Worm (Caenorhabditis elegans) whole organism, L1 larva: Measurements from ENCODE around the gene nhr-61.
A peak's percentile ranks its signal among the peaks of the same experiment; 100 is the strongest.

Experiments used
- C04F5.9 ChIP-seq: sonication (generic microtip); optimal IDR thresholded peaks from 2 replicates; lab custom pipeline; 2016; ENCODE audit warnings: missing genetic modification characterization, missing compliant biosample characterization
- C16A3.4 ChIP-seq: fragments of 150-350 bp; optimal IDR thresholded peaks from 2 replicates; lab custom pipeline; 2014; ENCODE audit warnings: missing biosample characterization, missing genetic modification characterization
- C34B4.2 ChIP-seq: sonication (generic microtip); optimal IDR thresholded peaks from 2 replicates; lab custom pipeline; 2017; ENCODE audit warnings: mild to moderate bottlenecking, missing genetic modification characterization, missing compliant biosample characterization
- Y116A8C.19 ChIP-seq: sonication (generic microtip); optimal IDR thresholded peaks from 2 replicates; lab custom pipeline; 2016; ENCODE audit warnings: missing compliant biosample characterization, missing genetic modification characterization, borderline replicate concordance
- blmp-1 ChIP-seq: fragments of 150-350 bp; optimal IDR thresholded peaks from 2 replicates; lab custom pipeline; 2014; ENCODE audit warnings: missing biosample characterization, missing genetic modification characterization
- ceh-8 ChIP-seq: fragments of 200-800 bp; sonication (Bioruptor generic); optimal IDR thresholded peaks from 2 replicates; lab custom pipeline; 2018; ENCODE audit warnings: mild to moderate bottlenecking, missing genetic modification characterization, moderate library complexity, missing compliant biosample characterization
- ceh-82 ChIP-seq, 3 experiments: fragments of 150-350 bp in 1 of 3; sonication (generic microtip) in 2 of 3; optimal IDR thresholded peaks; 2 replicates each; lab custom pipeline; 2014 to 2017; ENCODE audit warnings: missing biosample characterization in 3 of 3, missing genetic modification characterization in 3 of 3
- ceh-88 ChIP-seq: fragments of 200-800 bp; sonication (Bioruptor generic); IDR thresholded peaks from 2 replicates; pipeline ENCODE4 v1.3.6; 2022; ENCODE audit warnings: missing genetic modification characterization, missing compliant biosample characterization
- ceh-90 ChIP-seq: sonication (generic microtip); optimal IDR thresholded peaks from 2 replicates; lab custom pipeline; 2016; ENCODE audit warnings: missing genetic modification characterization, missing compliant biosample characterization
- dpl-1 ChIP-seq, 3 experiments: fragments of 150-350 bp in 2 of 3; sonication (generic microtip) in 1 of 3; optimal IDR thresholded peaks; 2 replicates each; lab custom pipeline; 2014 to 2017; ENCODE audit warnings: missing biosample characterization in 3 of 3, missing genetic modification characterization in 3 of 3, missing genetic modification reagents in 3 of 3
- dsc-1 ChIP-seq: sonication (generic microtip); optimal IDR thresholded peaks from 2 replicates; lab custom pipeline; 2016; ENCODE audit warnings: mild to moderate bottlenecking, missing genetic modification characterization, missing compliant biosample characterization
- egl-13 ChIP-seq: sonication (generic microtip); optimal IDR thresholded peaks from 2 replicates; lab custom pipeline; 2016; ENCODE audit warnings: missing genotype, missing genetic modification reagents, missing genetic modification characterization, missing compliant biosample characterization
- elt-2 ChIP-seq: sonication (generic microtip); optimal IDR thresholded peaks from 2 replicates; lab custom pipeline; 2016; ENCODE audit warnings: missing genetic modification characterization, mild to moderate bottlenecking, inconsistent platforms, missing compliant biosample characterization, missing genetic modification reagents
- elt-3 ChIP-seq, 6 experiments: fragments of 150-350 bp in 1 of 6; sonication (generic microtip); optimal IDR thresholded peaks; 2 replicates each; lab custom pipeline; 2017 to 2018; ENCODE audit warnings: missing biosample characterization in 6 of 6, missing genetic modification characterization in 6 of 6, inconsistent platforms in 1 of 6
- fkh-4 ChIP-seq: sonication (generic microtip); optimal IDR thresholded peaks from 2 replicates; lab custom pipeline; 2016; ENCODE audit warnings: missing compliant biosample characterization, missing genetic modification characterization, borderline replicate concordance
- fkh-8 ChIP-seq: sonication (generic microtip); optimal IDR thresholded peaks from 2 replicates; lab custom pipeline; 2016; ENCODE audit warnings: mild to moderate bottlenecking, missing genetic modification characterization, missing compliant biosample characterization
- hlh-17 ChIP-seq: fragments of 200-800 bp; sonication (Bioruptor generic); optimal IDR thresholded peaks from 2 replicates; lab custom pipeline; 2018; ENCODE audit warnings: missing genetic modification characterization, mild to moderate bottlenecking, missing compliant biosample characterization, moderate library complexity, borderline replicate concordance
- hlh-4 ChIP-seq: sonication (generic microtip); optimal IDR thresholded peaks from 2 replicates; lab custom pipeline; 2016; ENCODE audit warnings: mild to moderate bottlenecking, missing genetic modification characterization, missing compliant biosample characterization
- irx-1 ChIP-seq: sonication (generic microtip); optimal IDR thresholded peaks from 2 replicates; lab custom pipeline; 2016; ENCODE audit warnings: missing genetic modification characterization, missing compliant biosample characterization
- isw-1 ChIP-seq: fragments of 200-800 bp; sonication (Bioruptor generic); IDR thresholded peaks from 2 replicates; pipeline ENCODE4 v1.3.6; 2022; ENCODE audit warnings: missing genetic modification characterization, missing compliant biosample characterization
- jun-1 ChIP-seq: fragments of 150-350 bp; optimal IDR thresholded peaks from 2 replicates; lab custom pipeline; 2014; ENCODE audit warnings: missing biosample characterization, missing genetic modification reagents, missing genetic modification characterization
- lin-35 ChIP-seq, 2 experiments: fragments of 150-350 bp; optimal IDR thresholded peaks; 2 replicates each; lab custom pipeline; 2014; ENCODE audit warnings: missing biosample characterization in 2 of 2, missing genetic modification characterization in 2 of 2, missing genetic modification reagents in 2 of 2
- lin-39 ChIP-seq: fragments of 150-350 bp; optimal IDR thresholded peaks from 2 replicates; lab custom pipeline; 2014; ENCODE audit warnings: missing biosample characterization, missing genetic modification reagents, missing genetic modification characterization
- lir-3 ChIP-seq: sonication (generic microtip); optimal IDR thresholded peaks from 2 replicates; lab custom pipeline; 2016; ENCODE audit warnings: mild to moderate bottlenecking, missing genetic modification characterization, moderate library complexity, missing compliant biosample characterization; ENCODE audit not compliant: poor library complexity
- lsy-2 ChIP-seq, 2 experiments: fragments of 150-350 bp; optimal IDR thresholded peaks; 2 replicates each; lab custom pipeline; 2014; ENCODE audit warnings: missing biosample characterization in 2 of 2, missing genetic modification characterization in 2 of 2
- mab-9 ChIP-seq: fragments of 200-800 bp; sonication (Bioruptor generic); IDR thresholded peaks from 2 replicates; pipeline ENCODE4 v1.3.6; 2022; ENCODE audit warnings: missing genetic modification reagents, missing genetic modification characterization, missing compliant biosample characterization
- nhr-11 ChIP-seq: fragments of 150-350 bp; optimal IDR thresholded peaks from 2 replicates; lab custom pipeline; 2014; ENCODE audit warnings: missing biosample characterization, missing genetic modification characterization
- nhr-12 ChIP-seq: sonication (generic microtip); optimal IDR thresholded peaks from 2 replicates; lab custom pipeline; 2017; ENCODE audit warnings: missing biosample characterization, missing genetic modification characterization
- nhr-19 ChIP-seq: fragments of 200-800 bp; sonication (Bioruptor generic); conservative IDR thresholded peaks from 2 replicates; pipeline ENCODE4 v1.3.6; 2022; ENCODE audit warnings: missing genetic modification characterization, missing compliant biosample characterization
- nhr-20 ChIP-seq: sonication (generic microtip); optimal IDR thresholded peaks from 2 replicates; lab custom pipeline; 2016; ENCODE audit warnings: mild to moderate bottlenecking, missing genetic modification characterization, missing compliant biosample characterization
- nhr-237 ChIP-seq: fragments of 150-350 bp; optimal IDR thresholded peaks from 2 replicates; lab custom pipeline; 2014; ENCODE audit warnings: missing biosample characterization, missing genetic modification characterization
- nhr-47 ChIP-seq: sonication (generic microtip); optimal IDR thresholded peaks from 2 replicates; lab custom pipeline; 2016; ENCODE audit warnings: mild to moderate bottlenecking, missing genetic modification characterization, moderate library complexity, missing compliant biosample characterization
- nhr-71 ChIP-seq: sonication (generic microtip); optimal IDR thresholded peaks from 2 replicates; lab custom pipeline; 2016; ENCODE audit warnings: mild to moderate bottlenecking, missing genetic modification characterization, moderate library complexity, missing compliant biosample characterization
- nhr-76 ChIP-seq: sonication (generic microtip); optimal IDR thresholded peaks from 2 replicates; lab custom pipeline; 2017; ENCODE audit warnings: missing biosample characterization, missing genetic modification characterization
- nhr-77 ChIP-seq: fragments of 150-350 bp; optimal IDR thresholded peaks from 2 replicates; lab custom pipeline; 2014; ENCODE audit warnings: missing biosample characterization, missing genetic modification characterization
- nhr-85 ChIP-seq: sonication (generic microtip); peaks from one replicate; lab custom pipeline; 2016; ENCODE audit warnings: missing genetic modification characterization, inconsistent platforms, missing compliant biosample characterization
- nhr-90 ChIP-seq: sonication (generic microtip); optimal IDR thresholded peaks from 2 replicates; lab custom pipeline; 2016; ENCODE audit warnings: mild to moderate bottlenecking, missing genetic modification characterization, missing compliant biosample characterization; ENCODE audit not compliant: poor library complexity
- pag-3 ChIP-seq: sonication (generic microtip); optimal IDR thresholded peaks from 2 replicates; lab custom pipeline; 2017; ENCODE audit warnings: missing genetic modification characterization, mild to moderate bottlenecking, missing compliant biosample characterization, antibody characterized with exemption, borderline replicate concordance; ENCODE audit not compliant: insufficient read depth
- pqm-1 ChIP-seq: sonication (generic microtip); optimal IDR thresholded peaks from 3 replicates; lab custom pipeline; 2017; ENCODE audit warnings: missing biosample characterization, missing genetic modification characterization
- skn-1 ChIP-seq: fragments of 150-350 bp; optimal IDR thresholded peaks from 2 replicates; lab custom pipeline; 2014; ENCODE audit warnings: missing biosample characterization, missing genetic modification characterization
- snpc-4 ChIP-seq: fragments of 150-350 bp; optimal IDR thresholded peaks from 2 replicates; lab custom pipeline; 2014; ENCODE audit warnings: missing biosample characterization, missing genetic modification characterization
- sox-4 ChIP-seq: sonication (generic microtip); optimal IDR thresholded peaks from 2 replicates; lab custom pipeline; 2016; ENCODE audit warnings: missing genetic modification characterization, missing compliant biosample characterization
- swsn-7 ChIP-seq: sonication (generic microtip); optimal IDR thresholded peaks from 2 replicates; lab custom pipeline; 2016; ENCODE audit warnings: missing genetic modification characterization, missing compliant biosample characterization
- unc-130 ChIP-seq: fragments of 150-350 bp; optimal IDR thresholded peaks from 2 replicates; lab custom pipeline; 2017; ENCODE audit warnings: missing biosample characterization, missing genetic modification characterization, inconsistent platforms
- unc-30 ChIP-seq: sonication (generic microtip); optimal IDR thresholded peaks from 2 replicates; lab custom pipeline; 2017; ENCODE audit warnings: missing biosample characterization, missing genetic modification characterization
- unc-62 ChIP-seq: fragments of 150-350 bp; optimal IDR thresholded peaks from 2 replicates; lab custom pipeline; 2014; ENCODE audit warnings: missing biosample characterization, missing genetic modification reagents, missing genetic modification characterization
- unc-86 ChIP-seq: sonication (generic microtip); optimal IDR thresholded peaks from 2 replicates; lab custom pipeline; 2016; ENCODE audit warnings: missing genetic modification characterization, missing compliant biosample characterization
- unc-98 ChIP-seq: fragments of 200-800 bp; sonication (Bioruptor generic); IDR thresholded peaks from 2 replicates; pipeline ENCODE4 v1.3.6; 2022; ENCODE audit warnings: missing genetic modification characterization, missing compliant biosample characterization
- xbp-1 ChIP-seq: sonication (generic microtip); optimal IDR thresholded peaks from 2 replicates; lab custom pipeline; 2016; ENCODE audit warnings: missing genetic modification characterization, missing compliant biosample characterization
- zag-1 ChIP-seq: fragments of 150-350 bp; optimal IDR thresholded peaks from 2 replicates; lab custom pipeline; 2014; ENCODE audit warnings: missing biosample characterization, missing genetic modification characterization
- zip-4 ChIP-seq: fragments of 200-800 bp; sonication (Bioruptor generic); optimal IDR thresholded peaks from 2 replicates; lab custom pipeline; 2018; ENCODE audit warnings: mild to moderate bottlenecking, missing genetic modification characterization, moderate library complexity, missing compliant biosample characterization
- ztf-11 ChIP-seq, 2 experiments: sonication (generic microtip); optimal IDR thresholded peaks; 2 replicates each; lab custom pipeline; 2016 to 2017; ENCODE audit warnings: missing genetic modification characterization in 2 of 2, missing biosample characterization in 1 of 2, missing compliant biosample characterization in 1 of 2

Gene nhr-61

DNA sequence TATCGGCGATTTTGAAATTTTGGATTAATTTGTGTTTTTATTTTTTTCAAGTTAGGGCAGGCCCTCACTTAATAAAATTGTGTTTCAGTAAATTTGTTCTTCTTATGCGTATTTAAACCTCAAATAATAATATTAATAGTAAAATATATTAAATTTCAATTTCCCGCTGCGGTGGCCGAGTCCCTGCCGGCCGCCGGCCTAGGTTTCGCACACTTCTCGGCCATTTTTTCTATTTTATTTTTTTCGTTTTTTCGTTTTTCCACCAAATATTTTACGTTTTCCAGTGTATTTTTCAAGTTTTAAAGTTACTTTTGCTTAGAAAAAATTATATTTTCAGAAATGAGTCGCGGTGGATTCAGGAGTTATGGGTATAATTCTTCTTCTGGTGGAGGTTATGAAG lies 38.6 kb upstream of the nhr-61 start, which contains the start of gene rbm-28:
rbm-28 (plus strand) TSS at position 338 of the 400 bp plus-strand sequence.
- TF ChIP-seq mab-9 (no peak), nhr-77 (tag; lab: Kevin White, UChicago) (no peak), nhr-47 (tag; lab: Kevin White, UChicago) (peak; percentile 52), nhr-85 (tag; lab: Kevin White, UChicago) (peak; percentile 74), jun-1 (tag; lab: Kevin White, UChicago) (no peak), unc-98 (GFP tag; lab: Robert Waterston, UW) (0 out of 2 replicates have a peak, but pooled peaks have one; percentile 15), skn-1 (tag; lab: Kevin White, UChicago) (peak; percentile 41), C16A3.4 (no peak), ztf-11 (tag; optimal IDR thresholded peaks at IDR 0.05; lab: Kevin White, UChicago) (peak in 1 of 2 experiments; percentile 42), ceh-88 (no peak), fkh-4 (peak; percentile 21), Y116A8C.19 (tag; lab: Kevin White, UChicago) (no peak), snpc-4 (peak; percentile 37), zag-1 (no peak), dpl-1 (GFP tag; optimal IDR thresholded peaks at IDR 0.05; lab: Kevin White, UChicago) (peak; percentile 76 to 88 (median 77)), unc-86 (tag; lab: Kevin White, UChicago) (no peak), unc-130 (tag; lab: Kevin White, UChicago) (no peak), C04F5.9 (tag; lab: Kevin White, UChicago) (no peak), hlh-4 (tag; lab: Kevin White, UChicago) (no peak), fkh-8 (tag; lab: Kevin White, UChicago) (peak; percentile 36), nhr-90 (tag; lab: Kevin White, UChicago) (peak; percentile 57), nhr-76 (tag; lab: Kevin White, UChicago) (no peak), swsn-7 (tag; lab: Kevin White, UChicago) (peak; percentile 19), xbp-1 (tag; lab: Kevin White, UChicago) (peak; percentile 34), nhr-11 (no peak), ceh-8 (no peak), lin-39 (tag; lab: Kevin White, UChicago) (no peak), elt-3 (tag; optimal IDR thresholded peaks at IDR 0.05; lab: Kevin White, UChicago) (peak in 1 of 6 experiments; percentile 10), nhr-12 (tag; lab: Kevin White, UChicago) (no peak), irx-1 (tag; lab: Kevin White, UChicago) (peak; percentile 47), lsy-2 (tag; optimal IDR thresholded peaks at IDR 0.05; lab: Kevin White, UChicago) (peak in 1 of 2 experiments; percentile 37), lin-35 (GFP tag; optimal IDR thresholded peaks at IDR 0.05; lab: Kevin White, UChicago) (peak; percentile 79 to 87), pqm-1 (no peak), sox-4 (tag; lab: Kevin White, UChicago) (peak; percentile 8), nhr-71 (peak; percentile 60), dsc-1 (tag; lab: Kevin White, UChicago) (peak; percentile 14), egl-13 (tag; lab: Kevin White, UChicago) (peak; percentile 31), hlh-17 (GFP tag; lab: Kevin White, UChicago) (no peak), pag-3 (tag; lab: Kevin White, UChicago) (no peak), C34B4.2 (tag; lab: Kevin White, UChicago) (no peak), ceh-90 (tag; lab: Kevin White, UChicago) (peak; percentile 82), blmp-1 (peak; percentile 53), unc-62 (GFP tag; lab: Kevin White, UChicago) (no peak), elt-2 (tag; lab: Kevin White, UChicago) (no peak), nhr-20 (tag; lab: Kevin White, UChicago) (peak; percentile 25), zip-4 (GFP tag; lab: Kevin White, UChicago) (no peak), nhr-19 (GFP tag; lab: Robert Waterston, UW) (no peak), nhr-237 (no peak), ceh-82 (tag; optimal IDR thresholded peaks at IDR 0.05; lab: Kevin White, UChicago) (no peak), isw-1 (GFP tag; lab: Robert Waterston, UW) (0 out of 2 replicates have a peak, but pooled peaks have one; percentile 4), lir-3 (tag; lab: Kevin White, UChicago) (no peak), unc-30 (tag; lab: Kevin White, UChicago) (no peak)
